Worm (Caenorhabditis elegans) whole organism, mixed stage, embryonic: ENCODE measurements around the gene irld-62.
"Not testable (repeated sequence)": the region's sequence is repeated elsewhere in the genome, so short reads cannot be mapped to it uniquely, and the experiment has no call there.

ENCODE experiments used
- ces-1 ChIP-seq: fragments of 150-350 bp; optimal IDR thresholded peaks from 2 replicates; lab custom pipeline; 2014; ENCODE audit warnings: missing biosample characterization, missing genetic modification reagents, missing genetic modification characterization
- elt-3 ChIP-seq: fragments of 150-350 bp; optimal IDR thresholded peaks from 2 replicates; lab custom pipeline; 2014; ENCODE audit warnings: missing biosample characterization, missing genetic modification characterization
- lin-13 ChIP-seq: fragments of 150-350 bp; optimal IDR thresholded peaks from 2 replicates; lab custom pipeline; 2014; ENCODE audit warnings: missing biosample characterization, missing genetic modification characterization
- lin-32 ChIP-seq: fragments of 200-800 bp; sonication (Bioruptor generic); optimal IDR thresholded peaks from 2 replicates; lab custom pipeline; 2018; ENCODE audit warnings: mild to moderate bottlenecking, missing genetic modification characterization, missing compliant biosample characterization
- lsy-2 ChIP-seq: fragments of 150-350 bp; optimal IDR thresholded peaks from 2 replicates; lab custom pipeline; 2014; ENCODE audit warnings: missing biosample characterization, missing genetic modification characterization
- mep-1 ChIP-seq: fragments of 150-350 bp; optimal IDR thresholded peaks from 2 replicates; lab custom pipeline; 2017; ENCODE audit warnings: missing biosample characterization, missing genetic modification reagents, missing genetic modification characterization, inconsistent platforms
- nhr-237 ChIP-seq: fragments of 150-350 bp; optimal IDR thresholded peaks from 2 replicates; lab custom pipeline; 2014; ENCODE audit warnings: missing biosample characterization, missing genetic modification characterization
- nhr-76 ChIP-seq: sonication (generic microtip); optimal IDR thresholded peaks from 2 replicates; lab custom pipeline; 2017; ENCODE audit warnings: missing biosample characterization, missing genetic modification characterization
- snpc-4 ChIP-seq: fragments of 150-350 bp; optimal IDR thresholded peaks from 2 replicates; lab custom pipeline; 2014; ENCODE audit warnings: missing biosample characterization, missing genetic modification characterization
- unc-120 ChIP-seq: sonication (generic microtip); optimal IDR thresholded peaks from 2 replicates; lab custom pipeline; 2017; ENCODE audit warnings: missing genetic modification characterization, missing compliant biosample characterization; ENCODE audit not compliant: poor library complexity, severe bottlenecking
- unc-39 ChIP-seq: fragments of 150-350 bp; optimal IDR thresholded peaks from 2 replicates; lab custom pipeline; 2014; ENCODE audit warnings: missing biosample characterization, missing genetic modification characterization
- unc-62 ChIP-seq: fragments of 150-350 bp; optimal IDR thresholded peaks from 2 replicates; lab custom pipeline; 2014; ENCODE audit warnings: missing biosample characterization, missing genetic modification reagents, missing genetic modification characterization
- zip-8 ChIP-seq: fragments of 150-350 bp; optimal IDR thresholded peaks from 2 replicates; lab custom pipeline; 2014; ENCODE audit warnings: missing biosample characterization, missing genetic modification characterization
- ztf-11 ChIP-seq: fragments of 150-350 bp; optimal IDR thresholded peaks from 2 replicates; lab custom pipeline; 2014; ENCODE audit warnings: missing biosample characterization, missing genetic modification characterization

ce11 chrV:15262336-15262735 is 48.5 kb upstream of the irld-62 start, which contains the start of gene M01B2.10:
- TF ChIP-seq mep-1; snpc-4 (tag; lab: Kevin White, UChicago); lin-13; unc-39 (tag; lab: Kevin White, UChicago); elt-3 (tag; lab: Kevin White, UChicago); lsy-2 (tag; lab: Kevin White, UChicago); lin-32 (GFP tag; lab: Kevin White, UChicago); nhr-237 (tag; lab: Kevin White, UChicago); ztf-11; ces-1 (GFP tag; lab: Kevin White, UChicago); nhr-76 (tag; lab: Kevin White, UChicago); unc-62 (GFP tag; lab: Kevin White, UChicago); unc-120 (tag; lab: Kevin White, UChicago); zip-8 (tag; lab: Kevin White, UChicago): not testable (repeated sequence)
